Fruit fly (Drosophila melanogaster) whole organism, embryonic: ENCODE data around the gene pHCl-2.
A peak's percentile ranks its signal among the peaks of the same experiment; 100 is the strongest.

ENCODE experiments used
- B-H2 ChIP-seq: fragments of 200-800 bp; sonication (Bioruptor generic); optimal IDR thresholded peaks from 2 replicates; lab custom pipeline; 2018; ENCODE audit warnings: missing biosample characterization, mild to moderate bottlenecking, missing genetic modification characterization
- Blimp-1 ChIP-seq: fragments of 200-800 bp; sonication (Bioruptor generic); optimal IDR thresholded peaks from 3 replicates; lab custom pipeline; 2018; ENCODE audit warnings: missing biosample characterization, missing genetic modification characterization, mild to moderate bottlenecking, moderate library complexity, missing genetic modification reagents
- CG10274 ChIP-seq: fragments of 200-800 bp; sonication (Bioruptor generic); optimal IDR thresholded peaks from 3 replicates; lab custom pipeline; 2017; ENCODE audit warnings: missing biosample characterization, mild to moderate bottlenecking, missing genetic modification characterization
- CG10366 ChIP-seq: fragments of 200-800 bp; sonication (Bioruptor generic); IDR thresholded peaks from 2 replicates; pipeline ENCODE4 v1.3.6; 2022; ENCODE audit warnings: missing biosample characterization, missing genetic modification characterization
- CG11695 ChIP-seq: fragments of 200-800 bp; sonication (Bioruptor generic); IDR thresholded peaks from 3 replicates; pipeline ENCODE4 v1.3.6; 2022; ENCODE audit warnings: missing biosample characterization, missing genetic modification characterization
- CG13424 ChIP-seq: fragments of 200-800 bp; sonication (Bioruptor generic); optimal IDR thresholded peaks from 2 replicates; lab custom pipeline; 2019; ENCODE audit warnings: missing biosample characterization, mild to moderate bottlenecking, missing genetic modification characterization, moderate library complexity
- CG17186 ChIP-seq: fragments of 200-800 bp; sonication (Bioruptor generic); optimal IDR thresholded peaks from 3 replicates; lab custom pipeline; 2017; ENCODE audit warnings: missing biosample characterization, missing genetic modification reagents, missing genetic modification characterization
- CG17328 ChIP-seq: fragments of 200-800 bp; sonication (Bioruptor generic); IDR thresholded peaks from 2 replicates; pipeline ENCODE4 v1.3.6; 2022; ENCODE audit warnings: missing biosample characterization, missing genetic modification characterization
- CG17385 ChIP-seq: fragments of 200-800 bp; sonication (Bioruptor generic); optimal IDR thresholded peaks from 3 replicates; lab custom pipeline; 2018; ENCODE audit warnings: missing biosample characterization, mild to moderate bottlenecking, missing genetic modification characterization
- CG17568 ChIP-seq: fragments of 200-800 bp; sonication (Bioruptor generic); optimal IDR thresholded peaks from 2 replicates; lab custom pipeline; 2018; ENCODE audit warnings: missing biosample characterization, mild to moderate bottlenecking, missing genetic modification characterization, moderate library complexity
- CG17912 ChIP-seq: fragments of 200-800 bp; sonication (Bioruptor generic); optimal IDR thresholded peaks from 2 replicates; lab custom pipeline; 2018; ENCODE audit warnings: missing biosample characterization, mild to moderate bottlenecking, missing genetic modification characterization
- CG2678 ChIP-seq: fragments of 200-800 bp; sonication (Bioruptor generic); optimal IDR thresholded peaks from 3 replicates; lab custom pipeline; 2019; ENCODE audit warnings: missing biosample characterization, mild to moderate bottlenecking, missing genetic modification characterization, moderate library complexity
- CG4360 ChIP-seq: fragments of 200-800 bp; sonication (Bioruptor generic); IDR thresholded peaks from 2 replicates; pipeline ENCODE4 v1.3.6; 2022; ENCODE audit warnings: missing biosample characterization, missing genetic modification characterization
- CG4854 ChIP-seq: fragments of 200-800 bp; sonication (Bioruptor generic); optimal IDR thresholded peaks from 2 replicates; lab custom pipeline; 2016; ENCODE audit warnings: missing biosample characterization, missing genetic modification characterization, inconsistent platforms
- CG6683 ChIP-seq: fragments of 200-800 bp; sonication (Bioruptor generic); optimal IDR thresholded peaks from 2 replicates; lab custom pipeline; 2017; ENCODE audit warnings: missing biosample characterization, mild to moderate bottlenecking, missing genetic modification characterization, missing genetic modification reagents
- CG7839 ChIP-seq: fragments of 200-800 bp; sonication (Bioruptor generic); optimal IDR thresholded peaks from 3 replicates; lab custom pipeline; 2018; ENCODE audit warnings: missing biosample characterization, mild to moderate bottlenecking, missing genetic modification characterization, moderate library complexity
- CG8388 ChIP-seq: fragments of 200-800 bp; sonication (Bioruptor generic); optimal IDR thresholded peaks from 2 replicates; lab custom pipeline; 2019; ENCODE audit warnings: missing biosample characterization, mild to moderate bottlenecking, missing genetic modification characterization, moderate library complexity
- CG9876 ChIP-seq: fragments of 200-800 bp; sonication (Bioruptor generic); optimal IDR thresholded peaks from 2 replicates; lab custom pipeline; 2016; ENCODE audit warnings: missing biosample characterization, missing genetic modification characterization
- Camta ChIP-seq: fragments of 200-800 bp; sonication (Bioruptor generic); optimal IDR thresholded peaks from 2 replicates; lab custom pipeline; 2016; ENCODE audit warnings: missing biosample characterization, missing genetic modification characterization
- Dip3 ChIP-seq: fragments of 200-800 bp; sonication (Bioruptor generic); optimal IDR thresholded peaks from 3 replicates; lab custom pipeline; 2016; ENCODE audit warnings: missing biosample characterization, missing genetic modification characterization
- Drgx ChIP-seq: fragments of 200-800 bp; sonication (Bioruptor generic); IDR thresholded peaks from 2 replicates; pipeline ENCODE4 v1.3.6; 2022; ENCODE audit warnings: missing biosample characterization, missing genetic modification characterization
- Fer3 ChIP-seq: fragments of 200-800 bp; sonication (Bioruptor generic); optimal IDR thresholded peaks from 2 replicates; lab custom pipeline; 2018; ENCODE audit warnings: missing biosample characterization, mild to moderate bottlenecking, missing genetic modification characterization, moderate library complexity
- HLH54F ChIP-seq: fragments of 200-800 bp; sonication (Bioruptor generic); optimal IDR thresholded peaks from 3 replicates; lab custom pipeline; 2016; ENCODE audit warnings: missing biosample characterization, missing genetic modification characterization
- Hmx ChIP-seq: fragments of 200-800 bp; sonication (Bioruptor generic); optimal IDR thresholded peaks from 2 replicates; lab custom pipeline; 2016; ENCODE audit warnings: missing biosample characterization, missing genetic modification characterization
- Hr51 ChIP-seq, 2 experiments: fragments of 200-800 bp; sonication (Bioruptor generic); optimal IDR thresholded peaks; 2 replicates in 1 of 2; 3 replicates in 1 of 2; lab custom pipeline; 2016 to 2018; ENCODE audit warnings: missing biosample characterization in 2 of 2, missing genetic modification characterization in 2 of 2, mild to moderate bottlenecking in 1 of 2, moderate library complexity in 1 of 2
- Lhr ChIP-seq: fragments of 200-800 bp; sonication (Bioruptor generic); optimal IDR thresholded peaks from 3 replicates; lab custom pipeline; 2017; ENCODE audit warnings: mild to moderate bottlenecking, missing biosample characterization, missing genetic modification reagents, missing genetic modification characterization
- Opbp ChIP-seq: fragments of 200-800 bp; sonication (Bioruptor generic); IDR thresholded peaks from 3 replicates; pipeline ENCODE4 v1.3.6; 2022; ENCODE audit warnings: missing biosample characterization, missing genetic modification characterization; ENCODE audit not compliant: partially characterized antibody
- PHDP ChIP-seq: fragments of 200-800 bp; sonication (Bioruptor generic); optimal IDR thresholded peaks from 3 replicates; lab custom pipeline; 2018; ENCODE audit warnings: missing biosample characterization, mild to moderate bottlenecking, missing genetic modification characterization, moderate library complexity
- Sox100B ChIP-seq: fragments of 200-800 bp; sonication (Bioruptor generic); optimal IDR thresholded peaks from 3 replicates; lab custom pipeline; 2018; ENCODE audit warnings: missing biosample characterization, mild to moderate bottlenecking, missing genetic modification characterization
- abd-A ChIP-seq: fragments of 200-800 bp; sonication (Bioruptor generic); optimal IDR thresholded peaks from 3 replicates; lab custom pipeline; 2019; ENCODE audit warnings: missing biosample characterization, mild to moderate bottlenecking, missing genetic modification characterization, moderate library complexity
- az2 ChIP-seq: fragments of 200-800 bp; sonication (Bioruptor generic); optimal IDR thresholded peaks from 3 replicates; lab custom pipeline; 2016; ENCODE audit warnings: missing biosample characterization, missing genetic modification characterization
- bbx ChIP-seq: fragments of 200-800 bp; sonication (Bioruptor generic); IDR thresholded peaks from 2 replicates; pipeline ENCODE4 v1.3.6; 2022; ENCODE audit warnings: missing biosample characterization, missing genetic modification characterization; ENCODE audit not compliant: partially characterized antibody
- ems ChIP-seq: fragments of 200-800 bp; sonication (Bioruptor generic); optimal IDR thresholded peaks from 3 replicates; lab custom pipeline; 2016; ENCODE audit warnings: missing biosample characterization, missing genetic modification characterization
- eve ChIP-seq, 2 experiments: fragments of >200 bp; optimal IDR thresholded peaks; 2 replicates each; lab custom pipeline; 2017; ENCODE audit warnings: missing biosample characterization in 2 of 2, missing genetic modification characterization in 2 of 2
- ewg ChIP-seq: fragments of 200-800 bp; sonication (Bioruptor generic); optimal IDR thresholded peaks from 3 replicates; lab custom pipeline; 2017; ENCODE audit warnings: mild to moderate bottlenecking, missing biosample characterization, missing genetic modification reagents, missing genetic modification characterization
- fd64A ChIP-seq: fragments of 200-800 bp; sonication (Bioruptor generic); optimal IDR thresholded peaks from 3 replicates; lab custom pipeline; 2018; ENCODE audit warnings: missing biosample characterization, mild to moderate bottlenecking, missing genetic modification characterization
- gem ChIP-seq: fragments of 200-800 bp; sonication (Bioruptor generic); optimal IDR thresholded peaks from 2 replicates; lab custom pipeline; 2019; ENCODE audit warnings: missing biosample characterization, mild to moderate bottlenecking, missing genetic modification characterization, moderate library complexity
- her ChIP-seq: fragments of 200-800 bp; sonication (Bioruptor generic); optimal IDR thresholded peaks from 2 replicates; lab custom pipeline; 2016; ENCODE audit warnings: missing biosample characterization, missing genetic modification characterization
- jumu ChIP-seq: fragments of 200-800 bp; sonication (Bioruptor generic); optimal IDR thresholded peaks from 3 replicates; lab custom pipeline; 2016; ENCODE audit warnings: missing biosample characterization, missing genetic modification characterization
- nau ChIP-seq: fragments of 200-800 bp; sonication (Bioruptor generic); optimal IDR thresholded peaks from 3 replicates; lab custom pipeline; 2017; ENCODE audit warnings: missing biosample characterization, mild to moderate bottlenecking, missing genetic modification characterization, missing genetic modification reagents
- nmo ChIP-seq: fragments of 200-800 bp; sonication (Bioruptor generic); optimal IDR thresholded peaks from 2 replicates; lab custom pipeline; 2018; ENCODE audit warnings: missing biosample characterization, mild to moderate bottlenecking, missing genetic modification characterization, moderate library complexity
- nom ChIP-seq: fragments of 200-800 bp; sonication (Bioruptor generic); optimal IDR thresholded peaks from 2 replicates; lab custom pipeline; 2017; ENCODE audit warnings: missing biosample characterization, missing genetic modification characterization, mild to moderate bottlenecking, moderate library complexity, missing genetic modification reagents
- repo ChIP-seq: fragments of 200-800 bp; sonication (Bioruptor generic); optimal IDR thresholded peaks from 2 replicates; lab custom pipeline; 2016; ENCODE audit warnings: missing biosample characterization, missing genetic modification characterization
- schlank ChIP-seq: fragments of 200-800 bp; sonication (Bioruptor generic); optimal IDR thresholded peaks from 2 replicates; lab custom pipeline; 2018; ENCODE audit warnings: missing biosample characterization, mild to moderate bottlenecking, missing genetic modification characterization
- twi ChIP-seq: fragments of 200-800 bp; optimal IDR thresholded peaks from 2 replicates; lab custom pipeline; 2019; ENCODE audit warnings: missing biosample characterization, mild to moderate bottlenecking, missing genetic modification characterization, moderate library complexity
- zen2 ChIP-seq: fragments of 200-800 bp; sonication (Bioruptor generic); IDR thresholded peaks from 3 replicates; pipeline ENCODE4 v1.3.6; 2022; ENCODE audit warnings: missing biosample characterization, missing genetic modification characterization; ENCODE audit not compliant: partially characterized antibody

Gene pHCl-2

dm6 chr3R:31252093-31252962, 52.9 kb downstream of the pHCl-2 start, which contains the start of the genes qless and mRpL32 (continued):
- TF ChIP-seq CG17385: peak; percentile 27
- TF ChIP-seq schlank: no peak
- no peak for TF ChIP-seq eve (GFP tag; optimal IDR thresholded peaks at IDR 0.05; lab: Kevin White, UChicago)
- TF ChIP-seq ems (GFP tag; lab: Kevin White, UChicago): peak; percentile 64
- TF ChIP-seq repo (GFP tag; lab: Kevin White, UChicago): peak; percentile 48
- peak; percentile 78 for TF ChIP-seq CG17186 (GFP tag; lab: Kevin White, UChicago)
- no peak for TF ChIP-seq fd64A
- no peak for TF ChIP-seq twi (tag; lab: Kevin White, UChicago)
- TF ChIP-seq CG2678: no peak
- TF ChIP-seq CG10366 (GFP tag; lab: Robert Waterston, UW): peak; percentile 60
- no peak for TF ChIP-seq Fer3 (tag; lab: Kevin White, UChicago)
- peak; percentile 63 for TF ChIP-seq bbx (GFP tag; lab: Robert Waterston, UW)
- peak; percentile 72 for TF ChIP-seq nau (GFP tag; lab: Kevin White, UChicago)
- peak; percentile 4 for TF ChIP-seq CG9876
- peak; percentile 19 for TF ChIP-seq Dip3 (GFP tag; lab: Kevin White, UChicago)
- TF ChIP-seq nom (GFP tag; lab: Kevin White, UChicago): no peak
- no peak for TF ChIP-seq CG10274 (GFP tag; lab: Kevin White, UChicago)
- TF ChIP-seq B-H2: peak; percentile 30
- TF ChIP-seq az2 (GFP tag; lab: Kevin White, UChicago): peak; percentile 34
- peak; percentile 19 for TF ChIP-seq ewg (GFP tag; lab: Kevin White, UChicago)
- TF ChIP-seq Hmx (GFP tag; lab: Kevin White, UChicago): no peak
- no peak; the same call in 2 of the 3 replicates for TF ChIP-seq zen2 (GFP tag; lab: Robert Waterston, UW)

dm6 chr3R:31251130-31251770, 53.9 kb downstream of the pHCl-2 start:
- TF ChIP-seq CG8388 (GFP tag; lab: Kevin White, UChicago) (peak; percentile 4), CG17328 (GFP tag; lab: Robert Waterston, UW) (no peak), Hr51 (GFP tag; optimal IDR thresholded peaks at IDR 0.05; lab: Kevin White, UChicago) (peak in 1 of 2 experiments; percentile 6), Lhr (GFP tag; lab: Kevin White, UChicago) (no peak), Blimp-1 (GFP tag; lab: Kevin White, UChicago) (peak; percentile 91), PHDP (tag; lab: Kevin White, UChicago) (no peak), Camta (GFP tag; lab: Kevin White, UChicago) (peak; percentile 8), gem (tag; lab: Kevin White, UChicago) (peak; percentile 31), Sox100B (GFP tag; lab: Kevin White, UChicago) (no peak), CG6683 (GFP tag; lab: Kevin White, UChicago) (no peak), CG7839 (tag; lab: Kevin White, UChicago) (peak; percentile 1), B-H2 (no peak), CG17912 (GFP tag; lab: Kevin White, UChicago) (no peak), jumu (no peak), CG4360 (GFP tag; lab: Robert Waterston, UW) (no peak), HLH54F (GFP tag; lab: Kevin White, UChicago) (no peak), abd-A (no peak), CG13424 (tag; lab: Kevin White, UChicago) (peak; percentile 10), CG11695 (GFP tag; lab: Robert Waterston, UW) (no peak), her (GFP tag; lab: Kevin White, UChicago) (no peak), az2 (GFP tag; lab: Kevin White, UChicago) (peak; percentile 20), nmo (peak; percentile 17), Opbp (GFP tag; lab: Robert Waterston, UW) (no peak), CG4854 (GFP tag; lab: Kevin White, UChicago) (no peak), CG17568 (GFP tag; lab: Kevin White, UChicago) (no peak), Drgx (GFP tag; lab: Robert Waterston, UW) (peak; percentile 55)
